Worm (Caenorhabditis elegans) whole organism, L4 larva: ENCODE results near the gene srx-137.

Source experiments
- F26F4.8 ChIP-seq: fragments of 200-800 bp; sonication (Bioruptor generic); conservative IDR thresholded peaks from 2 replicates; pipeline ENCODE4 v1.3.6; 2022; ENCODE audit warnings: missing genetic modification characterization, missing compliant biosample characterization
- F44E2.7 ChIP-seq: fragments of 200-800 bp; sonication (Bioruptor generic); IDR thresholded peaks from 2 replicates; pipeline ENCODE4 v2.1.2; 2022; ENCODE audit warnings: missing genetic modification characterization, missing compliant biosample characterization
- F49E8.2 ChIP-seq: sonication (generic microtip); optimal IDR thresholded peaks from 2 replicates; lab custom pipeline; 2016; ENCODE audit warnings: missing compliant biosample characterization, mild to moderate bottlenecking, missing genetic modification characterization, borderline replicate concordance
- Y75B8A.6 ChIP-seq: fragments of 200-800 bp; sonication (Bioruptor generic); IDR thresholded peaks from 2 replicates; pipeline ENCODE4 v1.3.6; 2022; ENCODE audit warnings: missing genetic modification reagents, missing genetic modification characterization, missing compliant biosample characterization
- ZK546.5 ChIP-seq, 2 experiments: sonication (generic microtip); optimal IDR thresholded peaks; 2 replicates each; lab custom pipeline; 2017; ENCODE audit warnings: missing biosample characterization in 2 of 2, missing genetic modification characterization in 2 of 2
- aha-1 ChIP-seq: fragments of 150-350 bp; peaks from one replicate; lab custom pipeline; 2014; ENCODE audit warnings: missing biosample characterization, missing genetic modification characterization
- ama-1 ChIP-seq: fragments of 150-350 bp; optimal IDR thresholded peaks from 2 replicates; lab custom pipeline; 2014; ENCODE audit warnings: inconsistent platforms, mixed read lengths
- ceh-32 ChIP-seq: sonication (generic microtip); optimal IDR thresholded peaks from 2 replicates; lab custom pipeline; 2016; ENCODE audit warnings: mild to moderate bottlenecking, missing genetic modification characterization, missing compliant biosample characterization; ENCODE audit not compliant: poor library complexity
- ceh-44 ChIP-seq: fragments of 200-800 bp; sonication (Bioruptor generic); IDR thresholded peaks from 2 replicates; pipeline ENCODE4 v1.3.6; 2022; ENCODE audit warnings: missing genetic modification reagents, missing genetic modification characterization, missing compliant biosample characterization
- ceh-62 ChIP-seq: sonication (generic microtip); optimal IDR thresholded peaks from 2 replicates; lab custom pipeline; 2017; ENCODE audit warnings: missing biosample characterization, missing genetic modification characterization
- ceh-82 ChIP-seq: sonication (generic microtip); optimal IDR thresholded peaks from 2 replicates; lab custom pipeline; 2017; ENCODE audit warnings: missing biosample characterization, missing genetic modification characterization
- cey-2 ChIP-seq: sonication (generic microtip); optimal IDR thresholded peaks from 3 replicates; lab custom pipeline; 2017; ENCODE audit warnings: missing genetic modification characterization, mild to moderate bottlenecking, missing compliant biosample characterization, antibody characterized with exemption, borderline replicate concordance; ENCODE audit not compliant: insufficient read depth
- ctbp-1 ChIP-seq: fragments of 200-800 bp; sonication (Bioruptor generic); IDR thresholded peaks from 2 replicates; pipeline ENCODE4 v1.3.6; 2022; ENCODE audit warnings: missing genetic modification reagents, missing genetic modification characterization, missing compliant biosample characterization
- daf-12 ChIP-seq: fragments of 150-350 bp; optimal IDR thresholded peaks from 2 replicates; lab custom pipeline; 2014; ENCODE audit warnings: missing biosample characterization, missing genetic modification reagents, missing genetic modification characterization
- daf-19 ChIP-seq: fragments of 200-800 bp; sonication (Bioruptor generic); conservative IDR thresholded peaks from 2 replicates; pipeline ENCODE4 v1.3.6; 2022; ENCODE audit warnings: missing genetic modification characterization, missing compliant biosample characterization
- dmd-9 ChIP-seq: fragments of 200-800 bp; sonication (Bioruptor generic); IDR thresholded peaks from 2 replicates; pipeline ENCODE4 v1.3.6; 2022; ENCODE audit warnings: missing genetic modification reagents, missing genetic modification characterization, missing compliant biosample characterization
- duxl-1 ChIP-seq: sonication (generic microtip); optimal IDR thresholded peaks from 2 replicates; lab custom pipeline; 2016; ENCODE audit warnings: mild to moderate bottlenecking, missing genetic modification characterization, moderate library complexity, missing compliant biosample characterization; ENCODE audit not compliant: poor library complexity
- fos-1 ChIP-seq: fragments of 150-350 bp; optimal IDR thresholded peaks from 2 replicates; lab custom pipeline; 2014; ENCODE audit warnings: missing biosample characterization, missing genetic modification characterization
- hif-1 ChIP-seq, 2 experiments: sonication (generic microtip); optimal IDR thresholded peaks; 2 replicates each; lab custom pipeline; 2016 to 2017; ENCODE audit warnings: missing compliant biosample characterization in 2 of 2, missing genetic modification characterization in 2 of 2, missing genetic modification reagents in 2 of 2, missing genotype in 2 of 2, mild to moderate bottlenecking in 1 of 2
- hlh-11 ChIP-seq: fragments of 200-800 bp; sonication (Bioruptor generic); optimal IDR thresholded peaks from 2 replicates; lab custom pipeline; 2018; ENCODE audit warnings: mild to moderate bottlenecking, missing genetic modification characterization, missing compliant biosample characterization
- jun-1 ChIP-seq: fragments of 150-350 bp; optimal IDR thresholded peaks from 2 replicates; lab custom pipeline; 2014; ENCODE audit warnings: missing biosample characterization, missing genetic modification reagents, missing genetic modification characterization
- lim-7 ChIP-seq: fragments of 200-800 bp; sonication (Bioruptor generic); IDR thresholded peaks from 2 replicates; pipeline ENCODE4 v1.3.6; 2022; ENCODE audit warnings: missing genetic modification characterization, missing compliant biosample characterization
- lin-13 ChIP-seq: fragments of 150-350 bp; optimal IDR thresholded peaks from 2 replicates; lab custom pipeline; 2014; ENCODE audit warnings: missing biosample characterization, missing genetic modification reagents, missing genetic modification characterization
- lir-3 ChIP-seq: sonication (generic microtip); optimal IDR thresholded peaks from 2 replicates; lab custom pipeline; 2016; ENCODE audit warnings: mild to moderate bottlenecking, missing genetic modification characterization, missing compliant biosample characterization
- madf-5 ChIP-seq, 2 experiments: fragments of 200-800 bp; sonication (Bioruptor generic); IDR thresholded peaks; 2 replicates each; pipeline ENCODE4 v1.3.6; 2022; ENCODE audit warnings: missing compliant biosample characterization in 2 of 2, missing genetic modification characterization in 2 of 2
- madf-9 ChIP-seq: fragments of 200-800 bp; sonication (Bioruptor generic); conservative IDR thresholded peaks from 2 replicates; pipeline ENCODE4 v1.3.6; 2022; ENCODE audit warnings: missing genetic modification reagents, missing genetic modification characterization, missing compliant biosample characterization
- nhr-25 ChIP-seq: sonication (generic microtip); optimal IDR thresholded peaks from 2 replicates; lab custom pipeline; 2017; ENCODE audit warnings: missing genetic modification characterization, mild to moderate bottlenecking, missing compliant biosample characterization, antibody characterized with exemption, moderate library complexity, borderline replicate concordance; ENCODE audit not compliant: insufficient read depth
- pha-4 ChIP-seq, 2 experiments: fragments of 150-350 bp in 1 of 2; fragments of 200-800 bp in 1 of 2; sonication (Bioruptor generic) in 1 of 2; IDR thresholded peaks in 1 of 2; optimal IDR thresholded peaks in 1 of 2; 2 replicates each; pipeline versions ENCODE4 v1.3.6 to Lab custom; 2014 to 2022; ENCODE audit warnings: missing genetic modification characterization in 2 of 2, missing genetic modification reagents in 2 of 2, missing biosample characterization in 1 of 2, missing compliant biosample characterization in 1 of 2
- rbr-2 ChIP-seq: sonication (generic microtip); optimal IDR thresholded peaks from 2 replicates; lab custom pipeline; 2016; ENCODE audit warnings: missing genotype, missing genetic modification characterization, missing compliant biosample characterization
- sdz-12 ChIP-seq: fragments of 200-800 bp; sonication (Bioruptor generic); optimal IDR thresholded peaks from 2 replicates; lab custom pipeline; 2018; ENCODE audit warnings: mild to moderate bottlenecking, missing genetic modification characterization, missing compliant biosample characterization
- skn-1 ChIP-seq: fragments of 150-350 bp; optimal IDR thresholded peaks from 2 replicates; lab custom pipeline; 2014; ENCODE audit warnings: missing biosample characterization, missing genetic modification characterization
- spr-1 ChIP-seq: sonication (generic microtip); optimal IDR thresholded peaks from 2 replicates; lab custom pipeline; 2016; ENCODE audit warnings: mild to moderate bottlenecking, missing genetic modification characterization, missing compliant biosample characterization
- tra-1 ChIP-seq: fragments of 200-800 bp; sonication (Bioruptor generic); IDR thresholded peaks from 2 replicates; pipeline ENCODE4 v1.3.6; 2022; ENCODE audit warnings: missing genetic modification reagents, missing genetic modification characterization, missing compliant biosample characterization
- zag-1 ChIP-seq: fragments of 150-350 bp; optimal IDR thresholded peaks from 2 replicates; lab custom pipeline; 2014; ENCODE audit warnings: missing biosample characterization, missing genetic modification characterization
- zfp-3 ChIP-seq: fragments of 200-800 bp; sonication (Bioruptor generic); conservative IDR thresholded peaks from 2 replicates; pipeline ENCODE4 v1.3.6; 2022; ENCODE audit warnings: missing genetic modification reagents, missing genetic modification characterization, missing compliant biosample characterization

Gene srx-137

ce11 chrV:13843147-13843546 lies 19.5 kb upstream of the srx-137 start, which contains the start of gene srx-130:
Gene srx-130 (plus strand): TSS chrV:13843447.
- TF ChIP-seq F26F4.8 (GFP tag; lab: Robert Waterston, UW), result no peak
- no peak for TF ChIP-seq daf-12 (tag; lab: Kevin White, UChicago)
- no peak for TF ChIP-seq pha-4 (GFP tag; IDR thresholded peaks at IDR 0.05; lab: Robert Waterston, UW)
- no peak for TF ChIP-seq pha-4 (tag; optimal IDR thresholded peaks at IDR 0.05; lab: Kevin White, UChicago)
- no peak for TF ChIP-seq dmd-9 (GFP tag; lab: Robert Waterston, UW)
- no peak for TF ChIP-seq aha-1 (tag; lab: Kevin White, UChicago)
- TF ChIP-seq spr-1 (tag; lab: Kevin White, UChicago), result no peak
- TF ChIP-seq madf-5 (GFP tag; IDR thresholded peaks at IDR 0.05; lab: Robert Waterston, UW), result no peak
- no peak for TF ChIP-seq tra-1
- no peak for TF ChIP-seq ceh-62 (tag; lab: Kevin White, UChicago)
- no peak for TF ChIP-seq jun-1
- no peak for TF ChIP-seq ceh-32 (tag; lab: Kevin White, UChicago)
- no peak for TF ChIP-seq ceh-44 (GFP tag; lab: Robert Waterston, UW)
- no peak for TF ChIP-seq zag-1 (tag; lab: Kevin White, UChicago)
- no peak for TF ChIP-seq sdz-12
- TF ChIP-seq fos-1 (tag; lab: Kevin White, UChicago), result no peak
- no peak for TF ChIP-seq ceh-82 (tag; lab: Kevin White, UChicago)
- no peak for TF ChIP-seq ctbp-1

- TF ChIP-seq madf-5 (GFP tag; IDR thresholded peaks at IDR 0.05; lab: Robert Waterston, UW) (no peak), aha-1 (tag; lab: Kevin White, UChicago) (peak; percentile 33), cey-2 (no peak), hif-1 (tag; optimal IDR thresholded peaks at IDR 0.05; lab: Kevin White, UChicago) (no peak), dmd-9 (GFP tag; lab: Robert Waterston, UW) (no peak)
Measured at ce11 chrV:13845136-13845535, 17.5 kb upstream of the srx-137 start, which contains the start of gene srx-131. Gene srx-131 (plus strand): TSS chrV:13845436.

- TF ChIP-seq aha-1 (tag; lab: Kevin White, UChicago) (peak; percentile 48), lin-13 (GFP tag; lab: Kevin White, UChicago) (no peak)
- TF ChIP-seq, all 104 proteins: peak for 1
Measured at ce11 chrV:13848379-13848778, 14.2 kb upstream of the srx-137 start, which contains the start of gene srx-133. Gene srx-133 (plus strand): TSS chrV:13848679.

- TF ChIP-seq lim-7 (GFP tag; lab: Robert Waterston, UW) (no peak), duxl-1 (tag; lab: Kevin White, UChicago) (no peak), zfp-3 (no peak), skn-1 (tag; lab: Kevin White, UChicago) (no peak), madf-5 (GFP tag; IDR thresholded peaks at IDR 0.05; lab: Robert Waterston, UW) (no peak), ama-1 (lab: Kevin White, UChicago) (no peak), madf-9 (GFP tag; lab: Robert Waterston, UW) (no peak)
Measured at ce11 chrV:13850170-13850569, 12.4 kb upstream of the srx-137 start, which contains the start of gene hpx-2. Gene hpx-2 (plus strand): TSS chrV:13850470.

ce11 chrV:13854306-13854705 lies 8.3 kb upstream of the srx-137 start, which contains the start of gene ttr-21:
Gene ttr-21 (minus strand): TSS chrV:13854405.
- TF ChIP-seq F44E2.7 (GFP tag; lab: Robert Waterston, UW), result no peak
- no peak for TF ChIP-seq rbr-2 (tag; lab: Kevin White, UChicago)
- no peak for TF ChIP-seq lim-7 (GFP tag; lab: Robert Waterston, UW)
- TF ChIP-seq lin-13 (GFP tag; lab: Kevin White, UChicago), result no peak
- TF ChIP-seq ZK546.5 (tag; optimal IDR thresholded peaks at IDR 0.05; lab: Kevin White, UChicago), result no peak
- no peak for TF ChIP-seq hlh-11
- TF ChIP-seq lir-3, result no peak
- TF ChIP-seq cey-2, result no peak
- TF ChIP-seq nhr-25, result no peak
- no peak for TF ChIP-seq Y75B8A.6 (GFP tag; lab: Robert Waterston, UW)
- TF ChIP-seq skn-1 (tag; lab: Kevin White, UChicago), result no peak
- TF ChIP-seq ctbp-1, result no peak
- TF ChIP-seq daf-19 (GFP tag; lab: Robert Waterston, UW), result no peak
- no peak for TF ChIP-seq F49E8.2
- TF ChIP-seq, all 104 proteins: peak for 0
